Worm (Caenorhabditis elegans) whole organism, L4 larva: ENCODE data around the gene camt-1.

Experiments used
- D1046.2 ChIP-seq: fragments of 200-800 bp; sonication (Bioruptor generic); IDR thresholded peaks from 2 replicates; pipeline ENCODE4 v1.3.6; 2022; ENCODE audit warnings: missing genetic modification characterization, missing compliant biosample characterization
- F26F4.8 ChIP-seq: fragments of 200-800 bp; sonication (Bioruptor generic); conservative IDR thresholded peaks from 2 replicates; pipeline ENCODE4 v1.3.6; 2022; ENCODE audit warnings: missing genetic modification characterization, missing compliant biosample characterization
- T20F7.1 ChIP-seq: fragments of 200-800 bp; sonication (Bioruptor generic); optimal IDR thresholded peaks from 2 replicates; lab custom pipeline; 2018; ENCODE audit warnings: mild to moderate bottlenecking, missing genetic modification characterization, missing compliant biosample characterization
- T26A8.4 ChIP-seq: fragments of 200-800 bp; sonication (Bioruptor generic); IDR thresholded peaks from 2 replicates; pipeline ENCODE4 v1.3.6; 2022; ENCODE audit warnings: missing genetic modification characterization, missing compliant biosample characterization
- Y105C5A.15 ChIP-seq: fragments of 200-800 bp; sonication (Bioruptor generic); IDR thresholded peaks from 2 replicates; pipeline ENCODE4 v1.3.6; 2022; ENCODE audit warnings: missing genetic modification characterization, missing compliant biosample characterization
- Y48G9A.11 ChIP-seq: fragments of 200-800 bp; sonication (Bioruptor generic); IDR thresholded peaks from 2 replicates; pipeline ENCODE4 v1.3.6; 2022; ENCODE audit warnings: missing genetic modification reagents, missing genetic modification characterization, missing compliant biosample characterization
- Y5F2A.4 ChIP-seq: fragments of 200-800 bp; sonication (Bioruptor generic); optimal IDR thresholded peaks from 2 replicates; lab custom pipeline; 2018; ENCODE audit warnings: mild to moderate bottlenecking, missing genetic modification characterization, missing compliant biosample characterization
- aha-1 ChIP-seq: fragments of 150-350 bp; peaks from one replicate; lab custom pipeline; 2014; ENCODE audit warnings: missing biosample characterization, missing genetic modification characterization
- ceh-44 ChIP-seq: fragments of 200-800 bp; sonication (Bioruptor generic); IDR thresholded peaks from 2 replicates; pipeline ENCODE4 v1.3.6; 2022; ENCODE audit warnings: missing genetic modification reagents, missing genetic modification characterization, missing compliant biosample characterization
- ceh-62 ChIP-seq: sonication (generic microtip); optimal IDR thresholded peaks from 2 replicates; lab custom pipeline; 2017; ENCODE audit warnings: missing biosample characterization, missing genetic modification characterization
- daf-16 ChIP-seq, 3 experiments: sonication (generic microtip); optimal IDR thresholded peaks; 2 replicates each; lab custom pipeline; 2016 to 2017; ENCODE audit warnings: missing genetic modification characterization in 3 of 3, missing genetic modification reagents in 3 of 3, mild to moderate bottlenecking in 2 of 3, missing compliant biosample characterization in 2 of 3, missing biosample characterization in 1 of 3, moderate library complexity in 1 of 3
- dmd-6 ChIP-seq: fragments of 200-800 bp; sonication (Bioruptor generic); IDR thresholded peaks from 2 replicates; pipeline ENCODE4 v1.3.6; 2022; ENCODE audit warnings: missing genetic modification reagents, missing genetic modification characterization, missing compliant biosample characterization
- dpl-1 ChIP-seq: fragments of 150-350 bp; optimal IDR thresholded peaks from 2 replicates; lab custom pipeline; 2014; ENCODE audit warnings: missing biosample characterization, missing genetic modification reagents, missing genetic modification characterization
- duxl-1 ChIP-seq: sonication (generic microtip); optimal IDR thresholded peaks from 2 replicates; lab custom pipeline; 2016; ENCODE audit warnings: mild to moderate bottlenecking, missing genetic modification characterization, moderate library complexity, missing compliant biosample characterization; ENCODE audit not compliant: poor library complexity
- fos-1 ChIP-seq: fragments of 150-350 bp; optimal IDR thresholded peaks from 2 replicates; lab custom pipeline; 2014; ENCODE audit warnings: missing biosample characterization, missing genetic modification characterization
- gei-8 ChIP-seq: fragments of 200-800 bp; sonication (Bioruptor generic); optimal IDR thresholded peaks from 2 replicates; lab custom pipeline; 2018; ENCODE audit warnings: mild to moderate bottlenecking, missing genetic modification characterization, missing compliant biosample characterization
- hlh-11 ChIP-seq: fragments of 200-800 bp; sonication (Bioruptor generic); optimal IDR thresholded peaks from 2 replicates; lab custom pipeline; 2018; ENCODE audit warnings: mild to moderate bottlenecking, missing genetic modification characterization, missing compliant biosample characterization
- hmg-1.1 ChIP-seq: fragments of 200-800 bp; sonication (Bioruptor generic); IDR thresholded peaks from 2 replicates; pipeline ENCODE4 v1.3.6; 2022; ENCODE audit warnings: missing genetic modification reagents, missing genetic modification characterization, missing compliant biosample characterization
- lin-15B ChIP-seq: fragments of 150-350 bp; sonication (generic microtip); optimal IDR thresholded peaks from 3 replicates; lab custom pipeline; 2014; ENCODE audit warnings: missing biosample characterization, missing genetic modification characterization
- lin-39 ChIP-seq: fragments of 150-350 bp; optimal IDR thresholded peaks from 2 replicates; lab custom pipeline; 2014; ENCODE audit warnings: missing biosample characterization, missing genetic modification reagents, missing genetic modification characterization
- lsy-2 ChIP-seq, 2 experiments: fragments of 150-350 bp in 1 of 2; sonication (generic microtip) in 1 of 2; optimal IDR thresholded peaks; 2 replicates each; lab custom pipeline; 2014 to 2017; ENCODE audit warnings: missing biosample characterization in 2 of 2, missing genetic modification characterization in 2 of 2
- mdt-29 ChIP-seq: fragments of 200-800 bp; sonication (Bioruptor generic); IDR thresholded peaks from 2 replicates; pipeline ENCODE4 v1.3.6; 2022; ENCODE audit warnings: missing genetic modification reagents, missing genetic modification characterization, missing compliant biosample characterization
- mep-1 ChIP-seq: fragments of 150-350 bp; sonication (generic microtip); optimal IDR thresholded peaks from 3 replicates; lab custom pipeline; 2014; ENCODE audit warnings: missing biosample characterization, missing genetic modification characterization
- mxl-2 ChIP-seq: fragments of 200-800 bp; sonication (Bioruptor generic); conservative IDR thresholded peaks from 2 replicates; pipeline ENCODE4 v1.3.6; 2022; ENCODE audit warnings: missing genetic modification reagents, missing genetic modification characterization, missing compliant biosample characterization
- mxl-3 ChIP-seq: fragments of 200-800 bp; sonication (Bioruptor generic); optimal IDR thresholded peaks from 2 replicates; lab custom pipeline; 2018; ENCODE audit warnings: mild to moderate bottlenecking, missing genetic modification characterization, missing compliant biosample characterization
- nhr-10 ChIP-seq: fragments of 150-350 bp; optimal IDR thresholded peaks from 2 replicates; lab custom pipeline; 2014; ENCODE audit warnings: missing biosample characterization, missing genetic modification characterization
- nhr-111 ChIP-seq: fragments of 200-800 bp; sonication (Bioruptor generic); optimal IDR thresholded peaks from 2 replicates; lab custom pipeline; 2018; ENCODE audit warnings: mild to moderate bottlenecking, missing genetic modification characterization, missing compliant biosample characterization
- nhr-237 ChIP-seq: sonication (generic microtip); optimal IDR thresholded peaks from 2 replicates; lab custom pipeline; 2017; ENCODE audit warnings: missing biosample characterization, missing genetic modification characterization
- nhr-48 ChIP-seq: sonication (generic microtip); optimal IDR thresholded peaks from 2 replicates; lab custom pipeline; 2016; ENCODE audit warnings: mild to moderate bottlenecking, missing genetic modification characterization, missing compliant biosample characterization
- nhr-77 ChIP-seq: fragments of 150-350 bp; optimal IDR thresholded peaks from 2 replicates; lab custom pipeline; 2014; ENCODE audit warnings: missing biosample characterization, missing genetic modification characterization
- pha-4 ChIP-seq, 2 experiments: fragments of 150-350 bp in 1 of 2; fragments of 200-800 bp in 1 of 2; sonication (Bioruptor generic) in 1 of 2; IDR thresholded peaks in 1 of 2; optimal IDR thresholded peaks in 1 of 2; 2 replicates each; pipeline versions ENCODE4 v1.3.6 to Lab custom; 2014 to 2022; ENCODE audit warnings: missing genetic modification characterization in 2 of 2, missing genetic modification reagents in 2 of 2, missing biosample characterization in 1 of 2, missing compliant biosample characterization in 1 of 2
- pqm-1 ChIP-seq: sonication (generic microtip); optimal IDR thresholded peaks from 2 replicates; lab custom pipeline; 2017; ENCODE audit warnings: missing biosample characterization, missing genetic modification characterization
- spr-1 ChIP-seq: sonication (generic microtip); optimal IDR thresholded peaks from 2 replicates; lab custom pipeline; 2016; ENCODE audit warnings: mild to moderate bottlenecking, missing genetic modification characterization, missing compliant biosample characterization
- tra-1 ChIP-seq: fragments of 200-800 bp; sonication (Bioruptor generic); IDR thresholded peaks from 2 replicates; pipeline ENCODE4 v1.3.6; 2022; ENCODE audit warnings: missing genetic modification reagents, missing genetic modification characterization, missing compliant biosample characterization
- unc-130 ChIP-seq: sonication (generic microtip); optimal IDR thresholded peaks from 2 replicates; lab custom pipeline; 2016; ENCODE audit warnings: missing genetic modification reagents, missing genetic modification characterization, missing compliant biosample characterization
- unc-39 ChIP-seq: sonication (generic microtip); optimal IDR thresholded peaks from 2 replicates; lab custom pipeline; 2017; ENCODE audit warnings: missing biosample characterization, missing genetic modification characterization
- vab-7 ChIP-seq: fragments of 200-800 bp; sonication (Bioruptor generic); IDR thresholded peaks from 2 replicates; pipeline ENCODE4 v1.3.6; 2022; ENCODE audit warnings: missing genetic modification reagents, missing genetic modification characterization, missing compliant biosample characterization
- zip-11 ChIP-seq: fragments of 200-800 bp; sonication (Bioruptor generic); IDR thresholded peaks from 2 replicates; pipeline ENCODE4 v1.3.6; 2022; ENCODE audit warnings: missing genetic modification characterization, missing compliant biosample characterization

camt-1 gene

DNA sequence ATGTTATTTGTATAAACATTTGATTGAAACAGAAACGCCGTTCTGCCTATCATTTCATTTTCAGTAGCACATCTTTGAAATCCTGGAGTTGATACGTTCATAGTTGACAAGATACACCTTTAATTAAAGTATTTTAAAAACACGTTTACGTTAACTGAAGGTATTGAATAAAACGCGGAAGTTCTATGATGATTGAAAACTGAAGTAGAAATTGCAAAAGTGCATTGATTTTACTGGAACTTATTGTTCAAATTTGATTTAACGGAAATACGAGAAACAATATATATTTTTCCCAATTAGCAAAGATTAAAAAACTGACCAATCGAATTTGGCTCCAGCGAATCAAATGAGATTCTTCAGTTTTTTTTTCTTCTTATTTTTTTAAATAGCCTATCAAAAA, 38.6 kb upstream of the camt-1 start, which contains the start of gene sra-34:
Gene sra-34 (minus strand): TSS at position 101 of the 400 bp plus-strand sequence.
- TF ChIP-seq mxl-2 (GFP tag; lab: Robert Waterston, UW) (no peak), aha-1 (tag; lab: Kevin White, UChicago) (peak; percentile 54), T26A8.4 (GFP tag; lab: Robert Waterston, UW) (no peak), unc-130 (GFP tag; lab: Kevin White, UChicago) (no peak), gei-8 (GFP tag; lab: Kevin White, UChicago) (no peak)
- TF ChIP-seq, all 104 proteins: peak for 1

DNA sequence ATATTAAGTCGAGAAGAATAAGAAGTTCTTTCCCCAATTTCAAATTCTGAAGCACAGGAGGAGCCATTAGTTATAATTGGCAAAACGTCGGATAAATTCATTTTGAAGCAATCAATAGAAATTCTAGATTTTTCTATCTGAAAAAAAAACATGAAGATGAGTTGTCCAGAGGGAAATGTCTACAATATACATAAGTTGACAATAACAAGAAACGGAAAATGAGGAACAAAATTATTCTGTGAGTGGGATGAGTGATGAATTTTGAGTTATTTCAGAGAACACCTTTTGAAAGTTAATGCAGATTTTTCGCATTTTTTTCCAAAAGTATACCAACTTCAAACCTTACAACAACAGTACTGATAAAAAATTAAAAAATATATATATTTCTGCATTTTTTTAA, 35.7 kb upstream of the camt-1 start, which contains the start of gene sra-36:
Gene sra-36 (minus strand): TSS at position 101 of the 400 bp plus-strand sequence.
- TF ChIP-seq unc-39 (tag; lab: Kevin White, UChicago) (no peak), daf-16 (GFP tag; optimal IDR thresholded peaks at IDR 0.05; lab: Kevin White, UChicago) (no peak), daf-16 (tag; optimal IDR thresholded peaks at IDR 0.05; lab: Kevin White, UChicago) (no peak), zip-11 (GFP tag; lab: Robert Waterston, UW) (no peak), T20F7.1 (no peak), Y105C5A.15 (GFP tag; lab: Robert Waterston, UW) (no peak), nhr-237 (tag; lab: Kevin White, UChicago) (no peak), dmd-6 (GFP tag; lab: Robert Waterston, UW) (no peak), gei-8 (GFP tag; lab: Kevin White, UChicago) (no peak), nhr-77 (no peak), spr-1 (tag; lab: Kevin White, UChicago) (no peak), ceh-62 (tag; lab: Kevin White, UChicago) (no peak), Y5F2A.4 (GFP tag; lab: Kevin White, UChicago) (no peak), tra-1 (GFP tag; lab: Robert Waterston, UW) (no peak), mdt-29 (GFP tag; lab: Robert Waterston, UW) (no peak), mxl-3 (GFP tag; lab: Kevin White, UChicago) (no peak), hmg-1.1 (GFP tag; lab: Robert Waterston, UW) (no peak), mxl-2 (GFP tag; lab: Robert Waterston, UW) (no peak), pqm-1 (no peak), pha-4 (GFP tag; IDR thresholded peaks at IDR 0.05; lab: Robert Waterston, UW) (no peak), pha-4 (tag; optimal IDR thresholded peaks at IDR 0.05; lab: Kevin White, UChicago) (no peak), vab-7 (no peak)

ce11 chrII:4537141-4537540, 32.2 kb upstream of the camt-1 start, which contains the start of gene sra-33:
Gene sra-33 (minus strand): TSS chrII:4537241.
- TF ChIP-seq lin-15B (tag; lab: Kevin White, UChicago) (no peak), nhr-10 (tag; lab: Kevin White, UChicago) (no peak), duxl-1 (tag; lab: Kevin White, UChicago) (no peak), fos-1 (no peak)

DNA sequence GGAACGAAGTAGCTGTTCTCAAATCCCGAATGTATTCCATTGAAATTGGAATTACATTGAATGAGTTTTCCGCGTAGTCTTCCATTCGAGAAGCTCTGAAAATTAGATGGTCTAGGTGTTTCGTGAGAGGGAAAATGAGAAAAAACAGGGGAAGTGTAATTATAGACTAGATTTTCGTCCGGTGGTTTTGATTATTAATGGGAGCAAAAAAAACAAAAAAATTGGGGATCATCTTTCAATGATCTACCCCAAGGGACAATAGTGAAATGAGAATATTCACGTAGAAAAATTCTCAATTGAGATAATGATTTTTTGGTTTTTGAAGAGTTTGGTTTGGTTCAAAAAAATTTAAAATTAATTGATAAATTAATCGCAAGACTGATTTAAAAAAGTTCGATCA, 26.9 kb upstream of the camt-1 start, which contains the start of gene sra-32:
Gene sra-32 (minus strand): TSS at position 101 of the 400 bp plus-strand sequence.
- no peak for TF ChIP-seq Y48G9A.11 (GFP tag; lab: Robert Waterston, UW)
- no peak for TF ChIP-seq ceh-62 (tag; lab: Kevin White, UChicago)

DNA sequence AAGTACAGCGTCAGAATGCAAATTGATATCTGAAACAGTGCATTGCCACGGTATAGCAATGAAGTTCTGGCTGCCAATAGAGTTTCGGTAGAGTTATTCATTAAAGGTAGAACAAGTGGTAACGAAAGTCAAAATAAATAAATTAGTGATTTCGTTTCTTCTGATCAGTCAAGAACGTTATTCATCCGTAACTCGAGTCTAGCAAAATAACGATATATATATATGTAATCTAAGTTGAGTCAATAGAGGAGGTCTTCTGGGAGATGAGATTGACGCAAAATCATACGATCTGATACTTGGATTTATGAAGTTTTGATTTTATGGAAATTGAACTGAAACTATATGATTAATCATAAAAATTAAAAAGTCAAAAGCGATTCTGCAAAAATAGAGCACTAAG, 22.9 kb upstream of the camt-1 start, which contains the start of gene sra-35:
Gene sra-35 (minus strand): TSS at position 101 of the 400 bp plus-strand sequence.
- TF ChIP-seq dpl-1 (GFP tag; lab: Kevin White, UChicago) (no peak), nhr-48 (tag; lab: Kevin White, UChicago) (no peak), daf-16 (GFP tag; optimal IDR thresholded peaks at IDR 0.05; lab: Kevin White, UChicago) (no peak), daf-16 (tag; optimal IDR thresholded peaks at IDR 0.05; lab: Kevin White, UChicago) (no peak), pha-4 (GFP tag; IDR thresholded peaks at IDR 0.05; lab: Robert Waterston, UW) (no peak), pha-4 (tag; optimal IDR thresholded peaks at IDR 0.05; lab: Kevin White, UChicago) (no peak), ceh-44 (GFP tag; lab: Robert Waterston, UW) (no peak), D1046.2 (no peak), hlh-11 (no peak), F26F4.8 (no peak), lsy-2 (tag; optimal IDR thresholded peaks at IDR 0.05; lab: Kevin White, UChicago) (no peak), lin-39 (tag; lab: Kevin White, UChicago) (no peak), mep-1 (tag; lab: Kevin White, UChicago) (no peak), nhr-111 (GFP tag; lab: Kevin White, UChicago) (no peak)
